Worm (Caenorhabditis elegans): Measurements from ENCODE around the gene swd-2.2.

DNA sequence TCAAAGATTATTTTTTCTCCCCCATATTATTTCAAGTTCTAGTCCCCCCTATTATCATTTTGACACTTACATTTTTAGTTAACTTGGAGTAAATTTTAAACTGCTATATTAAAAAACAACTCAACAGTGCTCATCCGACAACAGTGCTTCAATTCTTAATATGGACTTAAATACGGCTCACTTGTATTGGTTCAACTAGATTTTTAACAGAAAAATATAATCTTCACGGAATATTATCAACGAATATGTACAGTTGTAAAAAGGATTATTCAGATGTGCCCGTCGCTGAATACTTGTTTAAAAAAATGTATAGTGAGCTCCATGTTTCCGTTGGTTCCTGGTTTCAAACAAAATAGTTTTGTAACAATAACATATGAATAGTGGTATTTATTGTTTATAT, 26.1 kb downstream of the swd-2.2 start:
- TF ChIP-seq lin-39 (tag; optimal IDR thresholded peaks at IDR 0.05), result no peak
- TF ChIP-seq ama-1 (optimal IDR thresholded peaks at IDR 0.05), result no peak
- TF ChIP-seq fkh-2 (tag; optimal IDR thresholded peaks at IDR 0.05), result no peak
- TF ChIP-seq nhr-11 (tag; optimal IDR thresholded peaks at IDR 0.05), result no peak
- no peak for TF ChIP-seq ceh-9 (tag; optimal IDR thresholded peaks at IDR 0.05)
- TF ChIP-seq fkh-10 (GFP tag; optimal IDR thresholded peaks at IDR 0.05), result no peak
- TF ChIP-seq skn-1 (tag; optimal IDR thresholded peaks at IDR 0.05), result no peak
- no peak for TF ChIP-seq snpc-4 (tag; optimal IDR thresholded peaks at IDR 0.05)
- TF ChIP-seq nhr-77 (tag; optimal IDR thresholded peaks at IDR 0.05), result no peak

Data from whole organism, L3 larva.